Worm (Caenorhabditis elegans) whole organism, young adult: Measurements from ENCODE around the gene gpa-9.
A peak's percentile ranks its signal among the peaks of the same experiment; 100 is the strongest.

Experiments used
- B0019.2 ChIP-seq: fragments of 200-800 bp; sonication (Bioruptor generic); conservative IDR thresholded peaks from 2 replicates; pipeline ENCODE4 v1.3.6; 2022; ENCODE audit warnings: missing genetic modification reagents, missing genetic modification characterization, missing compliant biosample characterization
- C06A6.2 ChIP-seq: fragments of 200-800 bp; sonication (Bioruptor generic); conservative IDR thresholded peaks from 2 replicates; pipeline ENCODE4 v1.3.6; 2022; ENCODE audit warnings: missing genetic modification characterization, missing compliant biosample characterization
- D2030.7 ChIP-seq: fragments of 200-800 bp; sonication (Bioruptor generic); IDR thresholded peaks from 2 replicates; pipeline ENCODE4 v1.3.6; 2022; ENCODE audit warnings: missing genetic modification reagents, missing genetic modification characterization, missing compliant biosample characterization
- F22D6.2 ChIP-seq: sonication (generic microtip); optimal IDR thresholded peaks from 2 replicates; lab custom pipeline; 2016; ENCODE audit warnings: mild to moderate bottlenecking, missing genetic modification characterization, missing compliant biosample characterization
- F23B12.7 ChIP-seq: sonication (generic microtip); optimal IDR thresholded peaks from 2 replicates; lab custom pipeline; 2017; ENCODE audit warnings: missing genetic modification characterization, mild to moderate bottlenecking, missing compliant biosample characterization, antibody characterized with exemption, moderate library complexity; ENCODE audit not compliant: insufficient read depth
- F52B5.7 ChIP-seq: sonication (generic microtip); optimal IDR thresholded peaks from 2 replicates; lab custom pipeline; 2016; ENCODE audit warnings: mild to moderate bottlenecking, missing genetic modification characterization, missing compliant biosample characterization
- F57A8.1 ChIP-seq: fragments of 200-800 bp; sonication (Bioruptor generic); optimal IDR thresholded peaks from 2 replicates; lab custom pipeline; 2018; ENCODE audit warnings: mild to moderate bottlenecking, missing genetic modification characterization, moderate library complexity, missing compliant biosample characterization
- K12H6.12 ChIP-seq: fragments of 200-800 bp; sonication (Bioruptor generic); optimal IDR thresholded peaks from 2 replicates; lab custom pipeline; 2018; ENCODE audit warnings: mild to moderate bottlenecking, missing genetic modification characterization, missing compliant biosample characterization
- T26A5.8 ChIP-seq: sonication (generic microtip); optimal IDR thresholded peaks from 2 replicates; lab custom pipeline; 2016; ENCODE audit warnings: missing genetic modification characterization, missing compliant biosample characterization
- Y53F4B.3 ChIP-seq: fragments of 200-800 bp; sonication (Bioruptor generic); IDR thresholded peaks from 2 replicates; pipeline ENCODE4 v1.3.6; 2022; ENCODE audit warnings: missing genetic modification reagents, missing genetic modification characterization, missing compliant biosample characterization
- Y79H2A.3 ChIP-seq: fragments of 200-800 bp; sonication (Bioruptor generic); conservative IDR thresholded peaks from 2 replicates; pipeline ENCODE4 v1.3.6; 2022; ENCODE audit warnings: missing genetic modification reagents, missing genetic modification characterization, missing compliant biosample characterization
- Y95B8A.8 ChIP-seq: fragments of 200-800 bp; sonication (Bioruptor generic); IDR thresholded peaks from 2 replicates; pipeline ENCODE4 v1.3.6; 2022; ENCODE audit warnings: missing genetic modification reagents, missing genetic modification characterization, missing compliant biosample characterization
- ZK185.1 ChIP-seq: sonication (generic microtip); optimal IDR thresholded peaks from 2 replicates; lab custom pipeline; 2016; ENCODE audit warnings: mild to moderate bottlenecking, missing genetic modification characterization, missing compliant biosample characterization; ENCODE audit not compliant: poor library complexity, severe bottlenecking
- akir-1 ChIP-seq: fragments of 200-800 bp; sonication (Bioruptor generic); optimal IDR thresholded peaks from 2 replicates; lab custom pipeline; 2018; ENCODE audit warnings: mild to moderate bottlenecking, missing genetic modification characterization, moderate library complexity, missing compliant biosample characterization
- aptf-2 ChIP-seq: fragments of 200-800 bp; sonication (Bioruptor generic); conservative IDR thresholded peaks from 2 replicates; pipeline ENCODE4 v1.3.6; 2022; ENCODE audit warnings: missing genetic modification reagents, missing genetic modification characterization, missing compliant biosample characterization
- atf-7 ChIP-seq: sonication (generic microtip); optimal IDR thresholded peaks from 2 replicates; lab custom pipeline; 2017; ENCODE audit warnings: mild to moderate bottlenecking, missing genetic modification characterization, missing compliant biosample characterization
- bed-1 ChIP-seq: fragments of 200-800 bp; sonication (Bioruptor generic); IDR thresholded peaks from 2 replicates; pipeline ENCODE4 v1.3.6; 2022; ENCODE audit warnings: missing genetic modification reagents, missing genetic modification characterization, missing compliant biosample characterization
- ceh-100 ChIP-seq: fragments of 200-800 bp; sonication (Bioruptor generic); IDR thresholded peaks from 2 replicates; pipeline ENCODE4 v1.3.6; 2022; ENCODE audit warnings: missing genetic modification reagents, missing genetic modification characterization, missing compliant biosample characterization
- ceh-40 ChIP-seq: fragments of 200-800 bp; sonication (Bioruptor generic); IDR thresholded peaks from 2 replicates; pipeline ENCODE4 v1.3.6; 2022; ENCODE audit warnings: missing genetic modification characterization, missing compliant biosample characterization
- ceh-58 ChIP-seq: fragments of 200-800 bp; sonication (Bioruptor generic); IDR thresholded peaks from 2 replicates; pipeline ENCODE4 v1.3.6; 2022; ENCODE audit warnings: missing genetic modification characterization, missing compliant biosample characterization
- ceh-91 ChIP-seq: fragments of 200-800 bp; sonication (Bioruptor generic); IDR thresholded peaks from 2 replicates; pipeline ENCODE4 v1.3.6; 2022; ENCODE audit warnings: missing genetic modification reagents, missing genetic modification characterization, missing compliant biosample characterization
- die-1 ChIP-seq: sonication (generic microtip); optimal IDR thresholded peaks from 2 replicates; lab custom pipeline; 2016; ENCODE audit warnings: missing genotype, mild to moderate bottlenecking, missing genetic modification characterization, missing compliant biosample characterization
- dox-1 ChIP-seq: fragments of 200-800 bp; sonication (Bioruptor generic); IDR thresholded peaks from 2 replicates; pipeline ENCODE4 v1.3.6; 2022; ENCODE audit warnings: missing genetic modification reagents, missing genetic modification characterization, missing compliant biosample characterization
- egl-44 ChIP-seq: fragments of 200-800 bp; sonication (Bioruptor generic); IDR thresholded peaks from 2 replicates; pipeline ENCODE4 v1.3.6; 2022; ENCODE audit warnings: missing genetic modification reagents, missing genetic modification characterization, missing compliant biosample characterization
- ets-4 ChIP-seq: fragments of 200-800 bp; sonication (Bioruptor generic); optimal IDR thresholded peaks from 2 replicates; lab custom pipeline; 2018; ENCODE audit warnings: mild to moderate bottlenecking, missing genetic modification characterization, missing compliant biosample characterization
- fkh-3 ChIP-seq: sonication (generic microtip); optimal IDR thresholded peaks from 2 replicates; lab custom pipeline; 2016; ENCODE audit warnings: mild to moderate bottlenecking, missing genetic modification characterization, missing compliant biosample characterization
- gei-17 ChIP-seq: fragments of 200-800 bp; sonication (Bioruptor generic); optimal IDR thresholded peaks from 2 replicates; lab custom pipeline; 2018; ENCODE audit warnings: mild to moderate bottlenecking, missing genetic modification characterization, missing compliant biosample characterization
- him-1 ChIP-seq: sonication (generic microtip); optimal IDR thresholded peaks from 2 replicates; lab custom pipeline; 2016; ENCODE audit warnings: missing genotype, missing genetic modification reagents, missing genetic modification characterization, missing compliant biosample characterization
- hlh-26 ChIP-seq: fragments of 200-800 bp; sonication (Bioruptor generic); conservative IDR thresholded peaks from 2 replicates; pipeline ENCODE4 v1.3.6; 2022; ENCODE audit warnings: missing genetic modification reagents, missing genetic modification characterization, missing compliant biosample characterization
- hmg-1.2 ChIP-seq: fragments of 200-800 bp; sonication (Bioruptor generic); IDR thresholded peaks from 2 replicates; pipeline ENCODE4 v1.3.6; 2022; ENCODE audit warnings: missing genetic modification reagents, missing genetic modification characterization, missing compliant biosample characterization
- hsf-1 ChIP-seq: fragments of 200-800 bp; sonication (Bioruptor generic); IDR thresholded peaks from 2 replicates; pipeline ENCODE4 v1.3.6; 2022; ENCODE audit warnings: missing genetic modification reagents, missing genetic modification characterization, missing compliant biosample characterization
- lin-26 ChIP-seq: fragments of 200-800 bp; sonication (Bioruptor generic); IDR thresholded peaks from 2 replicates; pipeline ENCODE4 v1.3.6; 2022; ENCODE audit warnings: missing genetic modification reagents, missing genetic modification characterization, missing compliant biosample characterization
- lin-35 ChIP-seq, 3 experiments: fragments of 150-350 bp in 2 of 3; sonication (generic microtip) in 1 of 3; optimal IDR thresholded peaks; 2 replicates each; lab custom pipeline; 2014 to 2018; ENCODE audit warnings: missing biosample characterization in 3 of 3, missing genetic modification characterization in 3 of 3, missing genetic modification reagents in 3 of 3
- lir-1 ChIP-seq: fragments of 200-800 bp; sonication (Bioruptor generic); conservative IDR thresholded peaks from 2 replicates; pipeline ENCODE4 v1.3.6; 2022; ENCODE audit warnings: missing genetic modification reagents, missing genetic modification characterization, missing compliant biosample characterization
- nhr-27 ChIP-seq: fragments of 200-800 bp; sonication (Bioruptor generic); optimal IDR thresholded peaks from 2 replicates; lab custom pipeline; 2018; ENCODE audit warnings: mild to moderate bottlenecking, missing genetic modification characterization, moderate library complexity, missing compliant biosample characterization
- pbrm-1 ChIP-seq: fragments of 200-800 bp; sonication (Bioruptor generic); IDR thresholded peaks from 2 replicates; pipeline ENCODE4 v1.3.6; 2022; ENCODE audit warnings: missing genetic modification reagents, missing genetic modification characterization, missing compliant biosample characterization
- rec-8 ChIP-seq, 2 experiments: sonication (generic microtip); optimal IDR thresholded peaks; 2 replicates each; lab custom pipeline; 2016; ENCODE audit warnings: mild to moderate bottlenecking in 2 of 2, missing genetic modification characterization in 2 of 2, missing genetic modification reagents in 2 of 2, missing genotype in 2 of 2, missing biosample characterization in 1 of 2, missing compliant biosample characterization in 1 of 2, moderate library complexity in 1 of 2
- rpc-1 ChIP-seq, 2 experiments: fragments of 150-350 bp in 1 of 2; sonication (generic microtip) in 1 of 2; optimal IDR thresholded peaks; 2 replicates each; lab custom pipeline; 2014 to 2018; ENCODE audit warnings: missing biosample characterization in 1 of 2, missing genetic modification characterization in 1 of 2, missing genetic modification reagents in 1 of 2, missing genotype in 1 of 2
- sdz-38 ChIP-seq: sonication (generic microtip); optimal IDR thresholded peaks from 2 replicates; lab custom pipeline; 2016; ENCODE audit warnings: missing genotype, missing genetic modification characterization, missing compliant biosample characterization
- snpc-1.1 ChIP-seq: sonication (generic microtip); optimal IDR thresholded peaks from 2 replicates; lab custom pipeline; 2017; ENCODE audit warnings: missing genetic modification characterization, mild to moderate bottlenecking, missing compliant biosample characterization, antibody characterized with exemption, moderate library complexity, missing genotype, missing genetic modification reagents; ENCODE audit not compliant: insufficient read depth
- snpc-4 ChIP-seq, 5 experiments: fragments of 150-350 bp in 1 of 5; sonication (generic microtip) in 4 of 5; optimal IDR thresholded peaks; 2 replicates each; lab custom pipeline; 2014 to 2018; ENCODE audit warnings: missing genetic modification characterization in 5 of 5, missing biosample characterization in 3 of 5, antibody characterized with exemption in 2 of 5, mild to moderate bottlenecking in 2 of 5, missing compliant biosample characterization in 2 of 5, missing genotype in 2 of 5, moderate library complexity in 2 of 5, missing genetic modification reagents in 1 of 5
- somi-1 ChIP-seq: fragments of 200-800 bp; sonication (Bioruptor generic); optimal IDR thresholded peaks from 2 replicates; lab custom pipeline; 2018; ENCODE audit warnings: mild to moderate bottlenecking, missing genetic modification characterization, missing compliant biosample characterization
- sptf-2 ChIP-seq: fragments of 200-800 bp; sonication (Bioruptor generic); optimal IDR thresholded peaks from 2 replicates; lab custom pipeline; 2018; ENCODE audit warnings: mild to moderate bottlenecking, missing genetic modification characterization, missing compliant biosample characterization
- tbp1 ChIP-seq: fragments of 200-800 bp; sonication (Bioruptor generic); optimal IDR thresholded peaks from 2 replicates; lab custom pipeline; 2018; ENCODE audit warnings: mild to moderate bottlenecking, missing genetic modification characterization, missing compliant biosample characterization
- ztf-18 ChIP-seq: sonication (generic microtip); optimal IDR thresholded peaks from 2 replicates; lab custom pipeline; 2016; ENCODE audit warnings: missing genotype, mild to moderate bottlenecking, missing genetic modification characterization, missing compliant biosample characterization
- ztf-6 ChIP-seq: fragments of 200-800 bp; sonication (Bioruptor generic); IDR thresholded peaks from 2 replicates; pipeline ENCODE4 v1.3.6; 2022; ENCODE audit warnings: missing genetic modification reagents, missing genetic modification characterization, missing compliant biosample characterization

gpa-9 gene

ce11 chrV:12596795-12597194 is 52.3 kb downstream of the gpa-9 start (continued):
- TF ChIP-seq rpc-1 (optimal IDR thresholded peaks at IDR 0.05; lab: Kevin White, UChicago) (peak; percentile 64), rpc-1 (tag; optimal IDR thresholded peaks at IDR 0.05; lab: Kevin White, UChicago) (peak; percentile 78), fkh-3 (tag; lab: Kevin White, UChicago) (no peak), egl-44 (GFP tag; lab: Robert Waterston, UW) (peak; percentile 49; the same call in 1 of the 2 replicates), rec-8 (tag; optimal IDR thresholded peaks at IDR 0.05; lab: Kevin White, UChicago) (peak in 1 of 2 experiments; percentile 63), bed-1 (GFP tag; lab: Robert Waterston, UW) (no peak), nhr-27 (tag; lab: Kevin White, UChicago) (no peak), Y79H2A.3 (GFP tag; lab: Robert Waterston, UW) (0 out of 2 replicates have a peak, but pooled peaks have one; percentile 15), Y95B8A.8 (GFP tag; lab: Robert Waterston, UW) (0 out of 2 replicates have a peak, but pooled peaks have one; percentile 27), gei-17 (GFP tag; lab: Kevin White, UChicago) (no peak), somi-1 (GFP tag; lab: Kevin White, UChicago) (peak; percentile 22), tbp1 (GFP tag; lab: Kevin White, UChicago) (peak; percentile 89), akir-1 (GFP tag; lab: Kevin White, UChicago) (no peak), B0019.2 (GFP tag; lab: Robert Waterston, UW) (no peak), K12H6.12 (tag; lab: Kevin White, UChicago) (peak; percentile 55), lin-35 (GFP tag; optimal IDR thresholded peaks at IDR 0.05; lab: Kevin White, UChicago) (peak in 1 of 3 experiments; percentile 33), sptf-2 (GFP tag; lab: Kevin White, UChicago) (no peak), pbrm-1 (peak; percentile 43; the same call in 1 of the 2 replicates), atf-7 (tag; lab: Kevin White, UChicago) (peak; percentile 19), F57A8.1 (GFP tag; lab: Kevin White, UChicago) (no peak), lin-26 (peak; percentile 86), aptf-2 (GFP tag; lab: Robert Waterston, UW) (no peak), hlh-26 (GFP tag; lab: Robert Waterston, UW) (no peak), ztf-6 (GFP tag; lab: Robert Waterston, UW) (no peak), C06A6.2 (peak; percentile 43; the same call in 1 of the 2 replicates), ceh-91 (GFP tag; lab: Robert Waterston, UW) (no peak), die-1 (tag; lab: Kevin White, UChicago) (peak; percentile 79), dox-1 (peak; percentile 78), lir-1 (GFP tag; lab: Robert Waterston, UW) (no peak), Y53F4B.3 (no peak), F22D6.2 (tag; lab: Kevin White, UChicago) (no peak), ets-4 (GFP tag; lab: Kevin White, UChicago) (no peak), hmg-1.2 (peak; percentile 40; the same call in 1 of the 2 replicates), ceh-100 (GFP tag; lab: Robert Waterston, UW) (no peak), ztf-18 (peak; percentile 71), snpc-1.1 (tag; lab: Kevin White, UChicago) (peak; percentile 24), hsf-1 (GFP tag; lab: Robert Waterston, UW) (0 out of 2 replicates have a peak, but pooled peaks have one; percentile 35), ceh-40 (no peak), D2030.7 (peak; percentile 35; the same call in 1 of the 2 replicates), sdz-38 (no peak), T26A5.8 (tag; lab: Kevin White, UChicago) (no peak), ceh-58 (GFP tag; lab: Robert Waterston, UW) (no peak), F52B5.7 (tag; lab: Kevin White, UChicago) (no peak), F23B12.7 (peak; percentile 74), him-1 (tag; lab: Kevin White, UChicago) (no peak), ZK185.1 (tag; lab: Kevin White, UChicago) (peak; percentile 84), snpc-4 (GFP tag; optimal IDR thresholded peaks at IDR 0.05; lab: Kevin White, UChicago) (peak; percentile 40), snpc-4 (tag; optimal IDR thresholded peaks at IDR 0.05; lab: Kevin White, UChicago) (peak in 3 of 4 experiments; percentile 16 to 62 (median 59))
